Worm (Caenorhabditis elegans) whole organism, late embryonic: ENCODE data around the gene dsh-2.

Source experiments
- ama-1 ChIP-seq: fragments of 150-350 bp; optimal IDR thresholded peaks from 2 replicates; lab custom pipeline; 2014
- ceh-18 ChIP-seq: sonication (generic microtip); optimal IDR thresholded peaks from 2 replicates; lab custom pipeline; 2016; ENCODE audit warnings: missing genetic modification characterization, missing compliant biosample characterization
- ets-4 ChIP-seq: sonication (generic microtip); optimal IDR thresholded peaks from 2 replicates; lab custom pipeline; 2016; ENCODE audit warnings: missing genetic modification characterization, missing compliant biosample characterization
- hlh-6 ChIP-seq: sonication (generic microtip); optimal IDR thresholded peaks from 2 replicates; lab custom pipeline; 2016; ENCODE audit warnings: missing genotype, missing genetic modification characterization, missing compliant biosample characterization
- nhr-11 ChIP-seq: fragments of 150-350 bp; optimal IDR thresholded peaks from 2 replicates; lab custom pipeline; 2014; ENCODE audit warnings: missing biosample characterization, missing genetic modification characterization
- odd-2 ChIP-seq: sonication (generic microtip); optimal IDR thresholded peaks from 2 replicates; lab custom pipeline; 2017; ENCODE audit warnings: antibody characterized with exemption, mild to moderate bottlenecking, missing genetic modification characterization, missing compliant biosample characterization
- pqm-1 ChIP-seq: sonication (generic microtip); optimal IDR thresholded peaks from 2 replicates; lab custom pipeline; 2016; ENCODE audit warnings: missing genetic modification characterization, missing compliant biosample characterization
- sox-2 ChIP-seq: fragments of 200-800 bp; sonication (Bioruptor generic); IDR thresholded peaks from 2 replicates; pipeline ENCODE4 v1.3.6; 2022; ENCODE audit warnings: missing genetic modification reagents, missing genetic modification characterization, missing compliant biosample characterization

DNA sequence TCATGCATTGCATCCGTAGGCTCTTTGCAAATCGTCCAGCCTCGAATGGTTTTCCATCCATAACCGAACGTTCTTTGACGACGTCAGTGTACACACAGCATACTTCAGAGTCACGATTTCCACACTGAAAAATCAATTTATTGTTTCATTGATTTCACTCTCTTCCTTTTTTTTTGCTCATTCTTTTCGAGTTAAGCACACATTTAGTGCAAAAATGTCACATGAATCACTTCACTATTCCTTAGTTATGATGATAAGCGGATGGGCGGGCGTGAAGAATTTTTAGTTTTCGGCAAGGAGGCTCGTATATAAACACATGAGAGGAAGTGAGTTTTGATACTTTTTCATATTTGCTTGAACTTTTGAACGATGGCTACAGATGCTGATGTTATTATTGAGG, 4.5 kb upstream of the dsh-2 start, which contains the start of gene txt-9:
- TF ChIP-seq hlh-6 (tag; lab: Kevin White, UChicago) (no peak), odd-2 (no peak), pqm-1 (tag; lab: Kevin White, UChicago) (no peak), ceh-18 (tag; lab: Kevin White, UChicago) (no peak), ama-1 (lab: Kevin White, UChicago) (no peak), nhr-11 (tag; lab: Kevin White, UChicago) (no peak), sox-2 (GFP tag; lab: Robert Waterston, UW) (no peak), ets-4 (tag; lab: Kevin White, UChicago) (no peak)
